Fruit fly (Drosophila melanogaster): Measurements from ENCODE around the gene Dh31.
A peak's percentile ranks its signal among the peaks of the same experiment; 100 is the strongest.

dm6 chr2L:8461782-8462453 is 44.7 kb downstream of the Dh31 start:
- peak; percentile 44 for TF ChIP-seq EcR (GFP tag; optimal IDR thresholded peaks at IDR 0.05)
- no peak for TF ChIP-seq rn (GFP tag; IDR thresholded peaks at IDR 0.05)
- no peak for TF ChIP-seq CG10348 (GFP tag; IDR thresholded peaks at IDR 0.05)
- TF ChIP-seq CG8159 (tag; optimal IDR thresholded peaks at IDR 0.05): peak; percentile 33
- no peak for TF ChIP-seq CG4496 (GFP tag; IDR thresholded peaks at IDR 0.05)
- TF ChIP-seq CG32121 (GFP tag; IDR thresholded peaks at IDR 0.05): no peak
- TF ChIP-seq Snoo (tag; optimal IDR thresholded peaks at IDR 0.05): no peak
- peak; percentile 25 for TF ChIP-seq CG17806 (tag; optimal IDR thresholded peaks at IDR 0.05)
- no peak for TF ChIP-seq CG13204 (GFP tag; optimal IDR thresholded peaks at IDR 0.05)
- TF ChIP-seq CG34367 (tag; optimal IDR thresholded peaks at IDR 0.05): no peak
- TF ChIP-seq CG9948 (tag; optimal IDR thresholded peaks at IDR 0.05): peak; percentile 34
- TF ChIP-seq CG8301 (tag; optimal IDR thresholded peaks at IDR 0.05): no peak

All from whole organism, pupa.